Worm (Caenorhabditis elegans): ENCODE data around the gene try-1.

ce11 chrII:4931286-4931685 is 18.0 kb downstream of the try-1 start:
- TF ChIP-seq mdl-1 (tag; optimal IDR thresholded peaks at IDR 0.05) (no peak), nhr-237 (tag; optimal IDR thresholded peaks at IDR 0.05) (no peak), unc-62 (GFP tag; optimal IDR thresholded peaks at IDR 0.05) (no peak), lin-13 (GFP tag; optimal IDR thresholded peaks at IDR 0.05) (no peak), crh-2 (tag; optimal IDR thresholded peaks at IDR 0.05) (no peak), elt-3 (tag; optimal IDR thresholded peaks at IDR 0.05) (no peak), nhr-12 (tag; optimal IDR thresholded peaks at IDR 0.05) (no peak), zag-1 (tag; optimal IDR thresholded peaks at IDR 0.05) (no peak), blmp-1 (tag; optimal IDR thresholded peaks at IDR 0.05; ENCODE audit: insufficient read depth) (no peak), snpc-4 (tag; optimal IDR thresholded peaks at IDR 0.05) (no peak), alr-1 (tag; optimal IDR thresholded peaks at IDR 0.05) (no peak), fos-1 (tag; optimal IDR thresholded peaks at IDR 0.05) (no peak), ceh-16 (tag; optimal IDR thresholded peaks at IDR 0.05) (no peak), nhr-23 (tag; optimal IDR thresholded peaks at IDR 0.05) (no peak)

All from whole organism, L2 larva.